Worm (Caenorhabditis elegans) whole organism, late embryonic: ENCODE results near the gene anmt-3.

Source experiments
- C08G9.2 ChIP-seq: sonication (generic microtip); optimal IDR thresholded peaks from 2 replicates; lab custom pipeline; 2016; ENCODE audit warnings: mild to moderate bottlenecking, missing genetic modification characterization, moderate library complexity, missing compliant biosample characterization
- C38D4.7 ChIP-seq: fragments of 200-800 bp; sonication (Bioruptor generic); optimal IDR thresholded peaks from 2 replicates; lab custom pipeline; 2018; ENCODE audit warnings: mild to moderate bottlenecking, missing genetic modification characterization, moderate library complexity, missing compliant biosample characterization
- F13H6.1 ChIP-seq: sonication (generic microtip); optimal IDR thresholded peaks from 2 replicates; lab custom pipeline; 2016; ENCODE audit warnings: missing genetic modification characterization, missing compliant biosample characterization
- K09A11.1 ChIP-seq: sonication (generic microtip); optimal IDR thresholded peaks from 2 replicates; lab custom pipeline; 2017; ENCODE audit warnings: antibody characterized with exemption, mild to moderate bottlenecking, missing genetic modification characterization, missing compliant biosample characterization; ENCODE audit not compliant: insufficient read depth
- T23F11.4 ChIP-seq: fragments of 200-800 bp; sonication (Bioruptor generic); optimal IDR thresholded peaks from 2 replicates; lab custom pipeline; 2018; ENCODE audit warnings: mild to moderate bottlenecking, missing genetic modification characterization, missing compliant biosample characterization
- Y22D7AL.16 ChIP-seq: sonication (generic microtip); optimal IDR thresholded peaks from 2 replicates; lab custom pipeline; 2016; ENCODE audit warnings: missing genetic modification characterization, missing compliant biosample characterization
- ahr-1 ChIP-seq: sonication (generic microtip); optimal IDR thresholded peaks from 2 replicates; lab custom pipeline; 2016; ENCODE audit warnings: missing genetic modification characterization, missing compliant biosample characterization
- ama-1 ChIP-seq: fragments of 150-350 bp; optimal IDR thresholded peaks from 2 replicates; lab custom pipeline; 2014
- ceh-2 ChIP-seq: sonication (generic microtip); optimal IDR thresholded peaks from 2 replicates; lab custom pipeline; 2016; ENCODE audit warnings: missing genotype, missing genetic modification characterization, missing compliant biosample characterization
- ceh-34 ChIP-seq: sonication (generic microtip); optimal IDR thresholded peaks from 2 replicates; lab custom pipeline; 2016; ENCODE audit warnings: mild to moderate bottlenecking, missing genetic modification characterization, missing compliant biosample characterization
- ceh-45 ChIP-seq: fragments of 200-800 bp; sonication (Bioruptor generic); IDR thresholded peaks from 2 replicates; pipeline ENCODE4 v1.3.6; 2022; ENCODE audit warnings: missing genetic modification reagents, missing genetic modification characterization, missing compliant biosample characterization
- ceh-48 ChIP-seq: sonication (generic microtip); optimal IDR thresholded peaks from 2 replicates; lab custom pipeline; 2016; ENCODE audit warnings: missing genetic modification characterization, inconsistent platforms, missing compliant biosample characterization
- ceh-6 ChIP-seq: fragments of 200-800 bp; sonication (Bioruptor generic); optimal IDR thresholded peaks from 2 replicates; lab custom pipeline; 2018; ENCODE audit warnings: mild to moderate bottlenecking, missing genetic modification characterization, missing compliant biosample characterization
- ceh-9 ChIP-seq: sonication (generic microtip); optimal IDR thresholded peaks from 2 replicates; lab custom pipeline; 2016; ENCODE audit warnings: mild to moderate bottlenecking, missing genetic modification characterization, inconsistent platforms, missing compliant biosample characterization
- che-1 ChIP-seq: sonication (generic microtip); optimal IDR thresholded peaks from 2 replicates; lab custom pipeline; 2016; ENCODE audit warnings: mild to moderate bottlenecking, missing genetic modification characterization, missing compliant biosample characterization
- dve-1 ChIP-seq: sonication (generic microtip); optimal IDR thresholded peaks from 2 replicates; lab custom pipeline; 2017; ENCODE audit warnings: antibody characterized with exemption, mild to moderate bottlenecking, missing genetic modification characterization, missing compliant biosample characterization
- elt-2 ChIP-seq: sonication (generic microtip); optimal IDR thresholded peaks from 2 replicates; lab custom pipeline; 2016; ENCODE audit warnings: missing genetic modification reagents, missing genetic modification characterization, missing compliant biosample characterization
- elt-4 ChIP-seq: sonication (generic microtip); optimal IDR thresholded peaks from 2 replicates; lab custom pipeline; 2016; ENCODE audit warnings: missing genetic modification characterization, missing compliant biosample characterization
- ets-4 ChIP-seq: sonication (generic microtip); optimal IDR thresholded peaks from 2 replicates; lab custom pipeline; 2016; ENCODE audit warnings: missing genetic modification characterization, missing compliant biosample characterization
- eyg-1 ChIP-seq: sonication (generic microtip); optimal IDR thresholded peaks from 2 replicates; lab custom pipeline; 2016; ENCODE audit warnings: missing genotype, missing genetic modification characterization, missing compliant biosample characterization
- fkh-10 ChIP-seq: fragments of 150-350 bp; optimal IDR thresholded peaks from 2 replicates; lab custom pipeline; 2014; ENCODE audit warnings: missing biosample characterization, missing genetic modification reagents, missing genetic modification characterization
- hlh-13 ChIP-seq: fragments of 200-800 bp; sonication (Bioruptor generic); optimal IDR thresholded peaks from 2 replicates; lab custom pipeline; 2018; ENCODE audit warnings: mild to moderate bottlenecking, missing genetic modification characterization, missing compliant biosample characterization
- lim-6 ChIP-seq: sonication (generic microtip); optimal IDR thresholded peaks from 2 replicates; lab custom pipeline; 2016; ENCODE audit warnings: missing genetic modification characterization, missing compliant biosample characterization
- madf-2 ChIP-seq: sonication (generic microtip); optimal IDR thresholded peaks from 2 replicates; lab custom pipeline; 2017; ENCODE audit warnings: missing genetic modification characterization, missing compliant biosample characterization
- mec-3 ChIP-seq: sonication (generic microtip); optimal IDR thresholded peaks from 2 replicates; lab custom pipeline; 2016; ENCODE audit warnings: borderline replicate concordance, missing genetic modification characterization, missing compliant biosample characterization
- nfya-1 ChIP-seq: sonication (generic microtip); optimal IDR thresholded peaks from 2 replicates; lab custom pipeline; 2017; ENCODE audit warnings: missing genetic modification characterization, mild to moderate bottlenecking, missing compliant biosample characterization, antibody characterized with exemption, moderate library complexity
- nhr-11 ChIP-seq: fragments of 150-350 bp; optimal IDR thresholded peaks from 2 replicates; lab custom pipeline; 2014; ENCODE audit warnings: missing biosample characterization, missing genetic modification characterization
- npax-4 ChIP-seq: sonication (generic microtip); optimal IDR thresholded peaks from 2 replicates; lab custom pipeline; 2016; ENCODE audit warnings: missing genetic modification characterization, missing compliant biosample characterization
- pat-9 ChIP-seq: fragments of 200-800 bp; sonication (Bioruptor generic); optimal IDR thresholded peaks from 2 replicates; lab custom pipeline; 2018; ENCODE audit warnings: mild to moderate bottlenecking, missing genetic modification characterization, moderate library complexity, missing compliant biosample characterization
- pax-1 ChIP-seq: fragments of 150-350 bp; optimal IDR thresholded peaks from 2 replicates; lab custom pipeline; 2014; ENCODE audit warnings: missing biosample characterization, missing genetic modification characterization
- pha-2 ChIP-seq: sonication (generic microtip); optimal IDR thresholded peaks from 2 replicates; lab custom pipeline; 2017; ENCODE audit warnings: mild to moderate bottlenecking, missing genetic modification characterization, missing compliant biosample characterization
- pqm-1 ChIP-seq: sonication (generic microtip); optimal IDR thresholded peaks from 2 replicates; lab custom pipeline; 2016; ENCODE audit warnings: missing genetic modification characterization, missing compliant biosample characterization
- pros-1 ChIP-seq: fragments of 150-350 bp; optimal IDR thresholded peaks from 2 replicates; lab custom pipeline; 2014; ENCODE audit warnings: missing biosample characterization, missing genetic modification reagents, missing genetic modification characterization
- rnt-1 ChIP-seq: sonication (generic microtip); optimal IDR thresholded peaks from 2 replicates; lab custom pipeline; 2016; ENCODE audit warnings: missing genetic modification characterization, missing compliant biosample characterization
- sox-4 ChIP-seq: sonication (generic microtip); optimal IDR thresholded peaks from 2 replicates; lab custom pipeline; 2017; ENCODE audit warnings: mild to moderate bottlenecking, missing genetic modification characterization, inconsistent platforms, missing compliant biosample characterization
- tbx-2 ChIP-seq: sonication (generic microtip); optimal IDR thresholded peaks from 2 replicates; lab custom pipeline; 2016; ENCODE audit warnings: missing genetic modification characterization, missing compliant biosample characterization
- tbx-7 ChIP-seq: sonication (generic microtip); optimal IDR thresholded peaks from 2 replicates; lab custom pipeline; 2016; ENCODE audit warnings: missing genotype, missing genetic modification characterization, missing compliant biosample characterization
- unc-86 ChIP-seq: sonication (generic microtip); optimal IDR thresholded peaks from 2 replicates; lab custom pipeline; 2016; ENCODE audit warnings: missing genetic modification characterization, missing compliant biosample characterization
- zip-5 ChIP-seq: sonication (generic microtip); optimal IDR thresholded peaks from 2 replicates; lab custom pipeline; 2016; ENCODE audit warnings: missing genetic modification characterization, missing compliant biosample characterization
- ztf-16 ChIP-seq: sonication (generic microtip); optimal IDR thresholded peaks from 2 replicates; lab custom pipeline; 2017; ENCODE audit warnings: missing genetic modification characterization, missing compliant biosample characterization

anmt-3 gene

ce11 chrV:9958231-9958630 is at the start of gene anmt-3:
anmt-3 (minus strand) TSS chrV:9958331.
- TF ChIP-seq pat-9 (no peak), tbx-7 (tag; lab: Kevin White, UChicago) (no peak), ceh-34 (tag; lab: Kevin White, UChicago) (no peak), hlh-13 (GFP tag; lab: Kevin White, UChicago) (no peak), pha-2 (tag; lab: Kevin White, UChicago) (no peak), pax-1 (tag; lab: Kevin White, UChicago) (no peak), F13H6.1 (tag; lab: Kevin White, UChicago) (no peak), npax-4 (no peak), ets-4 (tag; lab: Kevin White, UChicago) (no peak), elt-4 (tag; lab: Kevin White, UChicago) (no peak), nhr-11 (tag; lab: Kevin White, UChicago) (no peak), ztf-16 (no peak), pros-1 (tag; lab: Kevin White, UChicago) (no peak), C08G9.2 (tag; lab: Kevin White, UChicago) (no peak), sox-4 (tag; lab: Kevin White, UChicago) (no peak), T23F11.4 (GFP tag; lab: Kevin White, UChicago) (no peak), ceh-45 (GFP tag; lab: Robert Waterston, UW) (no peak)

ce11 chrV:10007484-10007883 is 49.4 kb upstream of the anmt-3 start:
- TF ChIP-seq pax-1 (tag; lab: Kevin White, UChicago): no peak
- TF ChIP-seq dve-1 (tag; lab: Kevin White, UChicago): no peak
- no peak for TF ChIP-seq C38D4.7 (GFP tag; lab: Kevin White, UChicago)
- no peak for TF ChIP-seq hlh-13 (GFP tag; lab: Kevin White, UChicago)
- no peak for TF ChIP-seq fkh-10 (GFP tag; lab: Kevin White, UChicago)
- no peak for TF ChIP-seq ceh-2 (tag; lab: Kevin White, UChicago)
- TF ChIP-seq Y22D7AL.16 (tag; lab: Kevin White, UChicago): no peak
- no peak for TF ChIP-seq rnt-1 (tag; lab: Kevin White, UChicago)
- TF ChIP-seq mec-3 (tag; lab: Kevin White, UChicago): no peak
- no peak for TF ChIP-seq eyg-1 (tag; lab: Kevin White, UChicago)
- TF ChIP-seq pqm-1 (tag; lab: Kevin White, UChicago): no peak
- TF ChIP-seq zip-5 (tag; lab: Kevin White, UChicago): no peak
- no peak for TF ChIP-seq lim-6 (tag; lab: Kevin White, UChicago)
- TF ChIP-seq ceh-48 (tag; lab: Kevin White, UChicago): no peak
- no peak for TF ChIP-seq ceh-9
- TF ChIP-seq ets-4 (tag; lab: Kevin White, UChicago): no peak

- no peak for TF ChIP-seq Y22D7AL.16 (tag; lab: Kevin White, UChicago)
- no peak for TF ChIP-seq tbx-2 (tag; lab: Kevin White, UChicago)
- no peak for TF ChIP-seq ahr-1 (tag; lab: Kevin White, UChicago)
- TF ChIP-seq rnt-1 (tag; lab: Kevin White, UChicago): no peak
- TF ChIP-seq nfya-1: no peak
- TF ChIP-seq ets-4 (tag; lab: Kevin White, UChicago): no peak
- no peak for TF ChIP-seq che-1 (tag; lab: Kevin White, UChicago)
- no peak for TF ChIP-seq pat-9
- no peak for TF ChIP-seq ceh-48 (tag; lab: Kevin White, UChicago)
- no peak for TF ChIP-seq ama-1 (lab: Kevin White, UChicago)
- no peak for TF ChIP-seq K09A11.1 (tag; lab: Kevin White, UChicago)
- TF ChIP-seq mec-3 (tag; lab: Kevin White, UChicago): no peak
- no peak for TF ChIP-seq unc-86
- no peak for TF ChIP-seq elt-2 (tag; lab: Kevin White, UChicago)
- no peak for TF ChIP-seq ceh-6 (GFP tag; lab: Kevin White, UChicago)
- no peak for TF ChIP-seq elt-4 (tag; lab: Kevin White, UChicago)
- TF ChIP-seq pqm-1 (tag; lab: Kevin White, UChicago): no peak
- TF ChIP-seq madf-2: no peak
Observed at ce11 chrV:10006374-10006773, 48.2 kb upstream of the anmt-3 start.
